Worm (Caenorhabditis elegans) whole organism, early embryonic: ENCODE results near the gene ubh-4.

ENCODE experiments used
- B0310.2 ChIP-seq: sonication (generic microtip); optimal IDR thresholded peaks from 2 replicates; lab custom pipeline; 2016; ENCODE audit warnings: mild to moderate bottlenecking, missing genetic modification characterization, missing compliant biosample characterization
- ama-1 ChIP-seq: fragments of 150-350 bp; optimal IDR thresholded peaks from 2 replicates; lab custom pipeline; 2014
- ceh-13 ChIP-seq: fragments of 200-800 bp; sonication (Bioruptor generic); optimal IDR thresholded peaks from 2 replicates; lab custom pipeline; 2018; ENCODE audit warnings: mild to moderate bottlenecking, missing genetic modification characterization, missing compliant biosample characterization
- ceh-36 ChIP-seq: sonication (generic microtip); optimal IDR thresholded peaks from 2 replicates; lab custom pipeline; 2016; ENCODE audit warnings: missing genetic modification characterization, inconsistent platforms, missing compliant biosample characterization
- pes-1 ChIP-seq: fragments of 200-800 bp; sonication (Bioruptor generic); IDR thresholded peaks from 2 replicates; pipeline ENCODE4 v1.3.6; 2022; ENCODE audit warnings: missing genetic modification reagents, missing genetic modification characterization, missing compliant biosample characterization
- scrt-1 ChIP-seq: fragments of 200-800 bp; sonication (Bioruptor generic); IDR thresholded peaks from 2 replicates; pipeline ENCODE4 v1.3.6; 2022; ENCODE audit warnings: missing genetic modification characterization, missing compliant biosample characterization
- tbx-37 ChIP-seq: fragments of 200-800 bp; sonication (Bioruptor generic); conservative IDR thresholded peaks from 2 replicates; pipeline ENCODE4 v1.3.6; 2022; ENCODE audit warnings: missing genetic modification reagents, missing genetic modification characterization, missing compliant biosample characterization

ce11 chrII:8037863-8038262, 1.5 kb downstream of the ubh-4 start, which contains the start of gene C08B11.9:
- TF ChIP-seq scrt-1 (no peak), ama-1 (lab: Kevin White, UChicago) (no peak), tbx-37 (GFP tag; lab: Robert Waterston, UW) (no peak), pes-1 (GFP tag; lab: Robert Waterston, UW) (no peak), ceh-13 (no peak), B0310.2 (tag; lab: Kevin White, UChicago) (no peak), ceh-36 (tag; lab: Kevin White, UChicago) (no peak)
